Fruit fly (Drosophila melanogaster): ENCODE measurements around the gene CG7990.

Gene CG7990

DNA sequence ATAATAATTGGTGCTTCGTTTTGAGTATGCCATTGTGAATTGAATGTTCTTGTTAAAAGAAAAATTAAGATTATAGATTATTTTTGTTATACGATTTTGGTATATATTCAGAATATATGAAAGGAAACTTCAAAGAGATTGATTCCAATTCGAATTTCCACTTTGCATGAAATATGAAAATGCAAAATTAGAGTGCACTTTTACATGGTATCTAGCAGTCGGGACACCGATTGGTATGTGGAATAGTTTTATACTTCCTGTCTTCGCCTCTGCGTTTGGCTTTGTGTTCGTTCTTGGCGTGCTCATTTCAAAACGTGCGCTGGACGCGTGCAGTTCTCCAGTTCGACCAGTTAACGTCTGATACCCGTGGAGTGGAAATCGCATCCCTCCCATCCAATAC lies 18.7 kb downstream of the CG7990 start, which contains the start of gene CG33253:
CG33253 (plus strand) TSS at position 301 of the 400 bp plus-strand sequence.
- TF ChIP-seq CG12605 (GFP tag; IDR thresholded peaks at IDR 0.05): no peak
- TF ChIP-seq Pif1A (GFP tag; optimal IDR thresholded peaks at IDR 0.05): no peak
- TF ChIP-seq Ets98B (GFP tag; IDR thresholded peaks at IDR 0.05): no peak
- TF ChIP-seq CG15710 (tag; optimal IDR thresholded peaks at IDR 0.05): no peak
- no peak for TF ChIP-seq CG4496 (GFP tag; IDR thresholded peaks at IDR 0.05)
- TF ChIP-seq CG14655 (GFP tag; optimal IDR thresholded peaks at IDR 0.05): no peak
- TF ChIP-seq CG9948 (tag; optimal IDR thresholded peaks at IDR 0.05): no peak

DNA sequence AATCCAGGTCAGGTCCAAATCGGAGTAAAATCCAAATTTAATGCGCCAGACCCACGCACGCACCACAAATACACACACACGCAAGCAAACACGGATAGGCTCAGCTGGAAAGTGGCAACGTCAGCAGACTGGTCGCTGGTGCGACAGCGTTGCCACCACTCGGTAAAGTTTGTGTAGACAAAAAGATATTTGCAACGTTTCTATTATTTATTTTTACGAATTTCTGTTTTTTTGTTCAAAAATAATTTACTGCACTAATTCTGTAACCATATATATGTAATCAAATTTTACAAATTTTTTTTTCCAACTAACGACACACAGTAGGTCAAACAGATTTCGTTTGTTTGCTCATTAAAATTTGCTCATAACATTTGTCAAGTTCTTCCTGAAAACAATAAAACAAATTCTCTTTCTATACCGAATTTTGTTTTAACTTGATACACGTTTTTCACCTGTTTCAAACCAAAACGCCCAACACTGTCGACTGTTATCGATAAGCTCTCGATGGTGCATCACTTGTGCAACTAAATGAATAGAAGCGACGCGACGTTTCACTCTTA lies 22.0 kb downstream of the CG7990 start, which contains the start of the genes CG7556 and CG7453:
CG7556 (minus strand) TSS at position 135 of the 560 bp plus-strand sequence.
CG7453 (plus strand) TSS at position 478 of the 560 bp plus-strand sequence.
- no peak for TF ChIP-seq CG12605 (GFP tag; IDR thresholded peaks at IDR 0.05)
- TF ChIP-seq CG17806 (tag; optimal IDR thresholded peaks at IDR 0.05): peak; percentile 59
- peak; percentile 64 for TF ChIP-seq CG34367 (tag; optimal IDR thresholded peaks at IDR 0.05)
- peak; percentile 51 for TF ChIP-seq Snoo (tag; optimal IDR thresholded peaks at IDR 0.05)
- TF ChIP-seq CG4496 (GFP tag; IDR thresholded peaks at IDR 0.05): peak; percentile 40; the same call in 1 of the 3 replicates
- TF ChIP-seq CG8301 (tag; optimal IDR thresholded peaks at IDR 0.05): peak; percentile 48
- peak; percentile 69 for TF ChIP-seq CG14655 (GFP tag; optimal IDR thresholded peaks at IDR 0.05)
- peak; percentile 67 for TF ChIP-seq CG15710 (tag; optimal IDR thresholded peaks at IDR 0.05)
- peak; percentile 37; the same call in 1 of the 2 replicates for TF ChIP-seq CG32121 (GFP tag; IDR thresholded peaks at IDR 0.05)
- TF ChIP-seq rn (GFP tag; IDR thresholded peaks at IDR 0.05): no peak
- no peak for TF ChIP-seq EcR (GFP tag; optimal IDR thresholded peaks at IDR 0.05)
- TF ChIP-seq Pif1A (GFP tag; optimal IDR thresholded peaks at IDR 0.05): no peak
- TF ChIP-seq gl (tag; optimal IDR thresholded peaks at IDR 0.05): no peak
- no peak for TF ChIP-seq CG10348 (GFP tag; IDR thresholded peaks at IDR 0.05)
- no peak for TF ChIP-seq D1 (tag; optimal IDR thresholded peaks at IDR 0.05)
- TF ChIP-seq CG8159 (tag; optimal IDR thresholded peaks at IDR 0.05): peak; percentile 74
- TF ChIP-seq fd96Ca (GFP tag; IDR thresholded peaks at IDR 0.05): 0 out of 3 replicates have a peak, but pooled peaks have one; percentile 45
- TF ChIP-seq CG13204 (GFP tag; optimal IDR thresholded peaks at IDR 0.05): no peak
- no peak for TF ChIP-seq Pif1B (GFP tag; optimal IDR thresholded peaks at IDR 0.05)
- TF ChIP-seq CG9948 (tag; optimal IDR thresholded peaks at IDR 0.05): peak; percentile 59
- TF ChIP-seq Ets98B (GFP tag; IDR thresholded peaks at IDR 0.05): 0 out of 2 replicates have a peak, but pooled peaks have one; percentile 28

DNA sequence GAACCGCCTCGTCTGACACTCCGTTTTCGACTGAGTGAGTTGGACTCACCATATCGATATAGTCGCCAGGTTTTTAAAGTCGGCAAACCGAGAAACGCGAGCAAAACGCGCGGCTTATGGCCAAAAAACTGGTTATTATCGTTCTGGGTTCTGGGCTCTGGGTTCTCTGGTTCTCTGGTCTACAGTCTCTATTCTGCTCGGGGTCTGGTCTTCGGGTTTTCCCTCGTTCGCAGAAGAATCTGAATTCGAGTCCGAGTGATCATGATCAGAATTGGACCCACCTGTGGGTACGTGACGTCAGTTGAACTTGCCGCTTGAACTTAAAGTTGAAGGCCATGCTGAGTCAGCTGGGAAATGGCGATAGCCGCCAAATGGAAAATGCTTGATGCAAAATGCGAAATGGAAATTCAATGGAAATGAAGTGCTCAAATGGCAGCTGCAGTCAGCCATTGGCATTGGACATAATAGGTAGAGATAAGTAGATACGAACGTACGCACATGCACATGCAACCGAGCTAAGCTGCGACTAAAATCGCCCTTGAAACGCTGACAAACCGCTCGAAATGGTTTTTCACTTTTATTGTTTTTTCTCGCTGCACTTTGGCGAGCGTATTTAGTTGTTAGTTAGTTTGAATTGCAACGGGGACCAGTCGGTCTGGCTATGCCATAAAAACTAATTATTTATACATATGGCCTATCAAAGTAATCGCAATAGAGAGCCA lies 26.8 kb downstream of the CG7990 start, which contains the start of gene CG33939:
CG33939 (minus strand) TSS at position 51 of the 722 bp plus-strand sequence.
- TF ChIP-seq Pif1B (GFP tag; optimal IDR thresholded peaks at IDR 0.05) (no peak), CG34367 (tag; optimal IDR thresholded peaks at IDR 0.05) (no peak), CG15710 (tag; optimal IDR thresholded peaks at IDR 0.05) (no peak), CG14655 (GFP tag; optimal IDR thresholded peaks at IDR 0.05) (no peak), CG10348 (GFP tag; IDR thresholded peaks at IDR 0.05) (no peak), CG8159 (tag; optimal IDR thresholded peaks at IDR 0.05) (no peak), gl (tag; optimal IDR thresholded peaks at IDR 0.05) (no peak), CG17806 (tag; optimal IDR thresholded peaks at IDR 0.05) (no peak), Pif1A (GFP tag; optimal IDR thresholded peaks at IDR 0.05) (no peak), Snoo (tag; optimal IDR thresholded peaks at IDR 0.05) (no peak), CG9948 (tag; optimal IDR thresholded peaks at IDR 0.05) (no peak), EcR (GFP tag; optimal IDR thresholded peaks at IDR 0.05) (peak; percentile 95), CG13204 (GFP tag; optimal IDR thresholded peaks at IDR 0.05) (no peak), CG4496 (GFP tag; IDR thresholded peaks at IDR 0.05) (peak; percentile 34; the same call in 1 of the 3 replicates), rn (GFP tag; IDR thresholded peaks at IDR 0.05) (no peak), D1 (tag; optimal IDR thresholded peaks at IDR 0.05) (no peak), CG8301 (tag; optimal IDR thresholded peaks at IDR 0.05) (no peak)

DNA sequence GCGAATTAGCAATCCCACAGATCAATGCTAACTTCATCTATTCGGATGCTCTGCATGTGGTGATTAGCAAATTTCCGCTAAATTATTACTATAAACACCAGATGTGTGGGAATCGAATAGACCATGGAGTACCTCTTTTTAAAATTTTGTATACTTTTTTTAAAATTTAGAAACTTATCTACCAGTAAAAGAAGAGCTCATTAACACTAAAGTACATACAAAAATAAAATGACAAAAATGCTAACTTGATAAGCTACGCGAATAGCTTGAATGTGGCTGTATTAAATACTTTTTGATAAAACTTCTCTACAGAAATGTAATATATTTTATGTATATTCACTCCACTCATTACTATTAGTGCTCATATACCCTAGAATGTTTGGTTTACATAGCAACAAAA lies 27.7 kb downstream of the CG7990 start:
- TF ChIP-seq fd96Ca (GFP tag; IDR thresholded peaks at IDR 0.05): no peak
- TF ChIP-seq CG13204 (GFP tag; optimal IDR thresholded peaks at IDR 0.05): no peak
- no peak for TF ChIP-seq D1 (tag; optimal IDR thresholded peaks at IDR 0.05)
- no peak for TF ChIP-seq CG8159 (tag; optimal IDR thresholded peaks at IDR 0.05)
- no peak for TF ChIP-seq EcR (GFP tag; optimal IDR thresholded peaks at IDR 0.05)
- no peak for TF ChIP-seq CG32121 (GFP tag; IDR thresholded peaks at IDR 0.05)
- TF ChIP-seq Ets98B (GFP tag; IDR thresholded peaks at IDR 0.05): no peak
- no peak for TF ChIP-seq CG4496 (GFP tag; IDR thresholded peaks at IDR 0.05)
- no peak for TF ChIP-seq Snoo (tag; optimal IDR thresholded peaks at IDR 0.05)
- no peak for TF ChIP-seq Pif1A (GFP tag; optimal IDR thresholded peaks at IDR 0.05)
- no peak for TF ChIP-seq CG17806 (tag; optimal IDR thresholded peaks at IDR 0.05)
- no peak for TF ChIP-seq CG34367 (tag; optimal IDR thresholded peaks at IDR 0.05)

DNA sequence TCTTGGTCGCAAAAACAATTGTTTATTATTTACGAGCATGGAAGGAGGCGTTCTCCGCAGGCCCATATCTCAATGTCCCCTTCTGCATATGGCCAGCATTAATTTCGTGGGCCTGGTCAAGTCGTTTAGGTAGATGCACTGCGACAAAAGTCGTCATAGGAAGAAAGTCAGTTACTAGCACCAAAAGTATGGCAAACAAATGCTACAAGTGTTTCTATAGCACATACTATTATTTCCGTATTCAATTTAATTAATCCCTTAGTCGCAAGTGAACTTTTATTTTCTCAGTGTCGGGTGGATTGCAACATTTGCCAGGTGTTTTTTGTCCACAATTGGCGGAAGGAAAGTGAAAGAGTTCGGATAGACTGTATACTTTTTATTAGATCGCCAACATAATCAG lies 28.8 kb downstream of the CG7990 start:
- TF ChIP-seq CG17806 (tag; optimal IDR thresholded peaks at IDR 0.05) (peak; percentile 71), fd96Ca (GFP tag; IDR thresholded peaks at IDR 0.05) (peak; percentile 77), gl (tag; optimal IDR thresholded peaks at IDR 0.05) (peak; percentile 36), Pif1B (GFP tag; optimal IDR thresholded peaks at IDR 0.05) (peak; percentile 37), Snoo (tag; optimal IDR thresholded peaks at IDR 0.05) (no peak), Ets98B (GFP tag; IDR thresholded peaks at IDR 0.05) (peak; percentile 41), CG12605 (GFP tag; IDR thresholded peaks at IDR 0.05) (peak; percentile 33; the same call in 1 of the 2 replicates), CG15710 (tag; optimal IDR thresholded peaks at IDR 0.05) (peak; percentile 50), CG32121 (GFP tag; IDR thresholded peaks at IDR 0.05) (peak; percentile 23; the same call in 1 of the 2 replicates), CG4496 (GFP tag; IDR thresholded peaks at IDR 0.05) (peak; percentile 66), CG9948 (tag; optimal IDR thresholded peaks at IDR 0.05) (peak; percentile 58), CG8159 (tag; optimal IDR thresholded peaks at IDR 0.05) (peak; percentile 67), CG10348 (GFP tag; IDR thresholded peaks at IDR 0.05) (no peak), CG13204 (GFP tag; optimal IDR thresholded peaks at IDR 0.05) (no peak), CG14655 (GFP tag; optimal IDR thresholded peaks at IDR 0.05) (peak; percentile 70), CG8301 (tag; optimal IDR thresholded peaks at IDR 0.05) (peak; percentile 38), rn (GFP tag; IDR thresholded peaks at IDR 0.05) (peak; percentile 36; the same call in 1 of the 2 replicates), CG34367 (tag; optimal IDR thresholded peaks at IDR 0.05) (peak; percentile 61), D1 (tag; optimal IDR thresholded peaks at IDR 0.05) (no peak), EcR (GFP tag; optimal IDR thresholded peaks at IDR 0.05) (no peak), Pif1A (GFP tag; optimal IDR thresholded peaks at IDR 0.05) (peak; percentile 51)

Measured in whole organism, pupa.